Fruit fly (Drosophila melanogaster): ENCODE results near the gene Tdh.

dm6 chr3L:20494262-20494601, 27.5 kb downstream of the Tdh start:
- TF ChIP-seq CG14711 (tag; optimal IDR thresholded peaks at IDR 0.05) (no peak), ovo (GFP tag; optimal IDR thresholded peaks at IDR 0.05) (no peak), tj (GFP tag; optimal IDR thresholded peaks at IDR 0.05) (no peak), CG11617 (GFP tag; optimal IDR thresholded peaks at IDR 0.05) (no peak), bab1 (GFP tag; optimal IDR thresholded peaks at IDR 0.05) (no peak)

Measured in whole organism, adult.